Worm (Caenorhabditis elegans): Measurements from ENCODE around the gene C07E3.4.

DNA sequence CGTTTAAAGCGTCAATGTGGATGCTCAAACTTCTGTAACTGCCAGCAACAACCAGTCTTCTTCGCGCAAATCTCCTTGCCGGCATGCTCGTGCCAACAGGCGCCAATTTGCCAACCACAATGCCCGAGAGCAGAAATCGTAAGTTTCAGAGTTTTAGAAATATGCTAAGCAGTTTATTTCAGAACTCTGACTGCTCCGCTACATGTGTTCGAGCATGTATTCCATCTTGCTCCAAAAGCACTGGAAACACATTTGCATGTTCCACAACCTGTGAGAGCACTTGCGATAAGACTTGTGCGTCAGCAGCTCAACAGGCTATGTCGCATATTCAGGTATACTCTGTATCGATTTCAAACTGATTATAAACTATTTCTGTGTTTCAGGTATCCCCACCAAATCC is 30.8 kb upstream of the C07E3.4 start:
- TF ChIP-seq hmg-4 (GFP tag; optimal IDR thresholded peaks at IDR 0.05) (no peak), scrt-1 (GFP tag; IDR thresholded peaks at IDR 0.05) (no peak), ama-1 (optimal IDR thresholded peaks at IDR 0.05) (no peak)

Data from whole organism, early embryonic.